Fruit fly (Drosophila melanogaster) whole organism, prepupa: ENCODE data around the gene Or85f.

ENCODE experiments used
- CG10669 ChIP-seq: fragments of 200-800 bp; sonication (Bioruptor generic); optimal IDR thresholded peaks from 3 replicates; lab custom pipeline; 2018; ENCODE audit warnings: missing biosample characterization, mild to moderate bottlenecking, missing genetic modification characterization, moderate library complexity
- CG11762 ChIP-seq: fragments of 200-800 bp; sonication (Bioruptor generic); optimal IDR thresholded peaks from 3 replicates; lab custom pipeline; 2016; ENCODE audit warnings: missing biosample characterization, missing genetic modification characterization; ENCODE audit not compliant: insufficient read depth
- CG15336 ChIP-seq: fragments of 200-800 bp; sonication (Bioruptor generic); IDR thresholded peaks from 2 replicates; pipeline ENCODE4 v1.3.6; 2022; ENCODE audit warnings: missing biosample characterization, missing genetic modification characterization
- CG1621 ChIP-seq: fragments of 200-800 bp; sonication (Bioruptor generic); optimal IDR thresholded peaks from 3 replicates; lab custom pipeline; 2018; ENCODE audit warnings: missing biosample characterization, mild to moderate bottlenecking, missing genetic modification characterization
- CG16779 ChIP-seq: fragments of 200-800 bp; sonication (Bioruptor generic); optimal IDR thresholded peaks from 3 replicates; lab custom pipeline; 2017; ENCODE audit warnings: missing biosample characterization, mild to moderate bottlenecking, missing genetic modification characterization
- CG32006 ChIP-seq: fragments of 200-800 bp; sonication (Bioruptor generic); optimal IDR thresholded peaks from 3 replicates; lab custom pipeline; 2017; ENCODE audit warnings: missing biosample characterization, mild to moderate bottlenecking, missing genetic modification characterization
- CG3919 ChIP-seq: fragments of 200-800 bp; sonication (Bioruptor generic); optimal IDR thresholded peaks from 3 replicates; lab custom pipeline; 2016; ENCODE audit warnings: missing biosample characterization, missing genetic modification characterization
- CG4318 ChIP-seq: fragments of 200-800 bp; sonication (Bioruptor generic); optimal IDR thresholded peaks from 3 replicates; lab custom pipeline; 2017; ENCODE audit warnings: missing biosample characterization, mild to moderate bottlenecking, missing genetic modification characterization
- CG6163 ChIP-seq: fragments of 200-800 bp; sonication (Bioruptor generic); IDR thresholded peaks from 3 replicates; pipeline ENCODE4 v1.3.6; 2022; ENCODE audit warnings: missing biosample characterization, missing genetic modification characterization
- CG6792 ChIP-seq: fragments of 200-800 bp; sonication (Bioruptor generic); optimal IDR thresholded peaks from 3 replicates; lab custom pipeline; 2016; ENCODE audit warnings: missing biosample characterization, missing genetic modification characterization
- CG6854 ChIP-seq: fragments of 200-800 bp; sonication (Bioruptor generic); optimal IDR thresholded peaks from 2 replicates; lab custom pipeline; 2017; ENCODE audit warnings: missing biosample characterization, mild to moderate bottlenecking, missing genetic modification characterization
- CG8119 ChIP-seq: fragments of 200-800 bp; sonication (Bioruptor generic); IDR thresholded peaks from 3 replicates; pipeline ENCODE4 v1.3.6; 2022; ENCODE audit warnings: missing biosample characterization, missing genetic modification characterization
- CG8319 ChIP-seq: fragments of 200-800 bp; sonication (Bioruptor generic); optimal IDR thresholded peaks from 3 replicates; lab custom pipeline; 2016; ENCODE audit warnings: missing biosample characterization, missing genetic modification characterization
- CG9139 ChIP-seq: fragments of 200-800 bp; sonication (Bioruptor generic); optimal IDR thresholded peaks from 3 replicates; lab custom pipeline; 2017; ENCODE audit warnings: missing biosample characterization, mild to moderate bottlenecking, missing genetic modification characterization
- Eip75B ChIP-seq: fragments of 200-800 bp; sonication (Bioruptor generic); optimal IDR thresholded peaks from 3 replicates; lab custom pipeline; 2016; ENCODE audit warnings: missing biosample characterization, missing genetic modification characterization
- Eip78C ChIP-seq: fragments of 200-800 bp; sonication (Bioruptor generic); peaks from one replicate; lab custom pipeline; 2016; ENCODE audit warnings: missing biosample characterization, missing genetic modification characterization
- Ets96B ChIP-seq: fragments of 200-800 bp; optimal IDR thresholded peaks from 2 replicates; lab custom pipeline; 2019; ENCODE audit warnings: missing biosample characterization, mild to moderate bottlenecking, missing genetic modification characterization, moderate library complexity
- Gug ChIP-seq: fragments of 200-800 bp; sonication (Bioruptor generic); IDR thresholded peaks from 2 replicates; pipeline ENCODE4 v1.3.6; 2022; ENCODE audit warnings: missing biosample characterization, missing genetic modification characterization
- Hr39 ChIP-seq: fragments of 200-800 bp; sonication (Bioruptor generic); optimal IDR thresholded peaks from 2 replicates; lab custom pipeline; 2016; ENCODE audit warnings: missing biosample characterization, missing genetic modification characterization
- Hr4 ChIP-seq: fragments of 200-800 bp; sonication (Bioruptor generic); optimal IDR thresholded peaks from 3 replicates; lab custom pipeline; 2016; ENCODE audit warnings: missing biosample characterization, missing genetic modification characterization
- Met ChIP-seq: fragments of 200-800 bp; sonication (Bioruptor generic); optimal IDR thresholded peaks from 3 replicates; lab custom pipeline; 2016; ENCODE audit warnings: missing biosample characterization, missing genetic modification characterization
- Smox ChIP-seq: fragments of 200-800 bp; sonication (Bioruptor generic); optimal IDR thresholded peaks from 3 replicates; lab custom pipeline; 2016; ENCODE audit warnings: missing biosample characterization, missing genetic modification characterization
- Sox15 ChIP-seq: fragments of 200-800 bp; sonication (Bioruptor generic); optimal IDR thresholded peaks from 3 replicates; lab custom pipeline; 2016; ENCODE audit warnings: missing biosample characterization, missing genetic modification characterization
- achi ChIP-seq: fragments of 200-800 bp; sonication (Bioruptor generic); optimal IDR thresholded peaks from 3 replicates; lab custom pipeline; 2016; ENCODE audit warnings: missing biosample characterization, missing genetic modification characterization
- cyc ChIP-seq: fragments of 200-800 bp; sonication (Bioruptor generic); optimal IDR thresholded peaks from 3 replicates; lab custom pipeline; 2016; ENCODE audit warnings: missing biosample characterization, missing genetic modification characterization
- dac ChIP-seq: fragments of 200-800 bp; sonication (Bioruptor generic); optimal IDR thresholded peaks from 2 replicates; lab custom pipeline; 2017; ENCODE audit warnings: missing biosample characterization, mild to moderate bottlenecking, missing genetic modification characterization
- dsx ChIP-seq: fragments of 200-800 bp; optimal IDR thresholded peaks from 3 replicates; lab custom pipeline; 2019; ENCODE audit warnings: missing biosample characterization, mild to moderate bottlenecking, missing genetic modification characterization, moderate library complexity; ENCODE audit not compliant: poor library complexity, severe bottlenecking
- eg ChIP-seq: fragments of 200-800 bp; sonication (Bioruptor generic); IDR thresholded peaks from 3 replicates; pipeline ENCODE4 v1.3.6; 2022; ENCODE audit warnings: missing biosample characterization, missing genetic modification characterization
- fd59A ChIP-seq: fragments of 200-800 bp; sonication (Bioruptor generic); optimal IDR thresholded peaks from 2 replicates; lab custom pipeline; 2017; ENCODE audit warnings: missing biosample characterization, mild to moderate bottlenecking, missing genetic modification characterization, missing genetic modification reagents
- lz ChIP-seq: fragments of 200-800 bp; sonication (Bioruptor generic); optimal IDR thresholded peaks from 3 replicates; lab custom pipeline; 2016; ENCODE audit warnings: missing biosample characterization, missing genetic modification characterization
- net ChIP-seq: fragments of 200-800 bp; sonication (Bioruptor generic); optimal IDR thresholded peaks from 3 replicates; lab custom pipeline; 2016; ENCODE audit warnings: missing biosample characterization, missing genetic modification characterization
- pdm3 ChIP-seq: fragments of 200-800 bp; sonication (Bioruptor generic); optimal IDR thresholded peaks from 3 replicates; lab custom pipeline; 2016; ENCODE audit warnings: missing biosample characterization, missing genetic modification characterization
- spab ChIP-seq: fragments of 200-800 bp; sonication (Bioruptor generic); optimal IDR thresholded peaks from 2 replicates; lab custom pipeline; 2017; ENCODE audit warnings: missing biosample characterization, mild to moderate bottlenecking, missing genetic modification characterization, missing genetic modification reagents
- ss ChIP-seq, 2 experiments: fragments of 200-800 bp; sonication (Bioruptor generic); optimal IDR thresholded peaks; 2 replicates in 1 of 2; 3 replicates in 1 of 2; lab custom pipeline; 2017 to 2018; ENCODE audit warnings: mild to moderate bottlenecking in 2 of 2, missing biosample characterization in 2 of 2, missing genetic modification characterization in 2 of 2, moderate library complexity in 1 of 2
- svp ChIP-seq: fragments of 200-800 bp; sonication (Bioruptor generic); peaks from one replicate; lab custom pipeline; 2016; ENCODE audit warnings: missing biosample characterization, missing genetic modification characterization
- topi ChIP-seq: fragments of 200-800 bp; sonication (Bioruptor generic); optimal IDR thresholded peaks from 3 replicates; lab custom pipeline; 2016; ENCODE audit warnings: missing biosample characterization, missing genetic modification characterization
- vri ChIP-seq: fragments of 200-800 bp; sonication (Bioruptor generic); optimal IDR thresholded peaks from 3 replicates; lab custom pipeline; 2016; ENCODE audit warnings: missing biosample characterization, mild to moderate bottlenecking, missing genetic modification characterization

The Or85f gene

dm6 chr3R:9420439-9421234 lies 22.6 kb downstream of the Or85f start (continued):
- TF ChIP-seq cyc (GFP tag; lab: Kevin White, UChicago), result peak; percentile 6
- peak; percentile 35 for TF ChIP-seq CG10669 (GFP tag; lab: Kevin White, UChicago)
- TF ChIP-seq Hr4 (GFP tag; lab: Kevin White, UChicago), result peak; percentile 68
- TF ChIP-seq Gug (GFP tag; lab: Robert Waterston, UW), result peak; percentile 55; the same call in 1 of the 2 replicates
- peak; percentile 37 for TF ChIP-seq CG3919 (GFP tag; lab: Kevin White, UChicago)
- TF ChIP-seq net, result peak; percentile 46
- no peak for TF ChIP-seq CG6854 (GFP tag; lab: Kevin White, UChicago)
- TF ChIP-seq CG1621 (tag; lab: Kevin White, UChicago), result no peak
- no peak for TF ChIP-seq Hr39 (GFP tag; lab: Kevin White, UChicago)
- TF ChIP-seq CG11762, result peak; percentile 41
- TF ChIP-seq CG6163 (GFP tag; lab: Robert Waterston, UW), result peak; percentile 45; the same call in 1 of the 3 replicates
- TF ChIP-seq topi, result no peak
- peak; percentile 47 for TF ChIP-seq dac (GFP tag; lab: Kevin White, UChicago)
- TF ChIP-seq CG9139 (GFP tag; lab: Kevin White, UChicago), result no peak
- peak; percentile 73 for TF ChIP-seq CG32006
- TF ChIP-seq CG15336 (GFP tag; lab: Robert Waterston, UW), result peak; percentile 66
- peak; percentile 31 for TF ChIP-seq Eip75B
- TF ChIP-seq lz (GFP tag; lab: Kevin White, UChicago), result no peak
- TF ChIP-seq svp, result peak; percentile 74
- peak; percentile 80; the same call in 2 of the 3 replicates for TF ChIP-seq eg (GFP tag; lab: Robert Waterston, UW)
- TF ChIP-seq CG4318 (GFP tag; lab: Kevin White, UChicago), result no peak
- TF ChIP-seq Smox (GFP tag; lab: Kevin White, UChicago), result no peak
- peak; percentile 33 for TF ChIP-seq achi (GFP tag; lab: Kevin White, UChicago)
- peak; percentile 8 for TF ChIP-seq Sox15 (GFP tag; lab: Kevin White, UChicago)
- TF ChIP-seq CG8319, result peak; percentile 29
- TF ChIP-seq Ets96B (tag; lab: Kevin White, UChicago), result peak; percentile 0
- peak; percentile 23 for TF ChIP-seq CG6792 (GFP tag; lab: Kevin White, UChicago)
- TF ChIP-seq Met (GFP tag; lab: Kevin White, UChicago), result peak; percentile 15
- no peak for TF ChIP-seq fd59A
- no peak for TF ChIP-seq CG16779
- peak; percentile 42 for TF ChIP-seq pdm3 (GFP tag; lab: Kevin White, UChicago)
- TF ChIP-seq CG8119 (GFP tag; lab: Robert Waterston, UW), result peak; percentile 71
- no peak for TF ChIP-seq spab (GFP tag; lab: Kevin White, UChicago)

dm6 chr3R:9422338-9422737 lies 24.3 kb downstream of the Or85f start:
- TF ChIP-seq CG6792 (GFP tag; lab: Kevin White, UChicago), result no peak
- TF ChIP-seq Eip78C, result peak; percentile 54
- no peak for TF ChIP-seq eg (GFP tag; lab: Robert Waterston, UW)
- no peak for TF ChIP-seq Smox (GFP tag; lab: Kevin White, UChicago)
- peak; percentile 14 for TF ChIP-seq CG16779
- TF ChIP-seq dsx (GFP tag; lab: Kevin White, UChicago), result no peak
- no peak for TF ChIP-seq Hr4 (GFP tag; lab: Kevin White, UChicago)
- peak; percentile 27 for TF ChIP-seq vri (GFP tag; lab: Kevin White, UChicago)
- TF ChIP-seq, all 60 proteins: peak for 3

dm6 chr3R:9424061-9424665 lies 26.2 kb downstream of the Or85f start:
- TF ChIP-seq ss (GFP tag; optimal IDR thresholded peaks at IDR 0.05; lab: Kevin White, UChicago), result no peak
- 0 out of 3 replicates have a peak, but pooled peaks have one; percentile 21 for TF ChIP-seq CG8119 (GFP tag; lab: Robert Waterston, UW)
